Worm (Caenorhabditis elegans) whole organism, late embryonic: ENCODE measurements around the gene gsto-3.

Source experiments
- C08G9.2 ChIP-seq: sonication (generic microtip); optimal IDR thresholded peaks from 2 replicates; lab custom pipeline; 2016; ENCODE audit warnings: mild to moderate bottlenecking, missing genetic modification characterization, moderate library complexity, missing compliant biosample characterization
- C38D4.7 ChIP-seq: fragments of 200-800 bp; sonication (Bioruptor generic); optimal IDR thresholded peaks from 2 replicates; lab custom pipeline; 2018; ENCODE audit warnings: mild to moderate bottlenecking, missing genetic modification characterization, moderate library complexity, missing compliant biosample characterization
- T23F11.4 ChIP-seq: fragments of 200-800 bp; sonication (Bioruptor generic); optimal IDR thresholded peaks from 2 replicates; lab custom pipeline; 2018; ENCODE audit warnings: mild to moderate bottlenecking, missing genetic modification characterization, missing compliant biosample characterization
- ama-1 ChIP-seq: fragments of 150-350 bp; optimal IDR thresholded peaks from 2 replicates; lab custom pipeline; 2014
- ceh-9 ChIP-seq: sonication (generic microtip); optimal IDR thresholded peaks from 2 replicates; lab custom pipeline; 2016; ENCODE audit warnings: mild to moderate bottlenecking, missing genetic modification characterization, inconsistent platforms, missing compliant biosample characterization
- dmd-4 ChIP-seq: sonication (generic microtip); optimal IDR thresholded peaks from 2 replicates; lab custom pipeline; 2016; ENCODE audit warnings: borderline replicate concordance, missing genetic modification characterization, missing compliant biosample characterization
- dve-1 ChIP-seq: sonication (generic microtip); optimal IDR thresholded peaks from 2 replicates; lab custom pipeline; 2017; ENCODE audit warnings: antibody characterized with exemption, mild to moderate bottlenecking, missing genetic modification characterization, missing compliant biosample characterization
- elt-4 ChIP-seq: sonication (generic microtip); optimal IDR thresholded peaks from 2 replicates; lab custom pipeline; 2016; ENCODE audit warnings: missing genetic modification characterization, missing compliant biosample characterization
- ets-4 ChIP-seq: sonication (generic microtip); optimal IDR thresholded peaks from 2 replicates; lab custom pipeline; 2016; ENCODE audit warnings: missing genetic modification characterization, missing compliant biosample characterization
- fkh-10 ChIP-seq: fragments of 150-350 bp; optimal IDR thresholded peaks from 2 replicates; lab custom pipeline; 2014; ENCODE audit warnings: missing biosample characterization, missing genetic modification reagents, missing genetic modification characterization
- hlh-30 ChIP-seq: sonication (generic microtip); optimal IDR thresholded peaks from 2 replicates; lab custom pipeline; 2017; ENCODE audit warnings: antibody characterized with exemption, missing genetic modification characterization, missing compliant biosample characterization; ENCODE audit not compliant: insufficient read depth
- odd-2 ChIP-seq: sonication (generic microtip); optimal IDR thresholded peaks from 2 replicates; lab custom pipeline; 2017; ENCODE audit warnings: antibody characterized with exemption, mild to moderate bottlenecking, missing genetic modification characterization, missing compliant biosample characterization
- pha-4 ChIP-seq: fragments of 150-350 bp; optimal IDR thresholded peaks from 2 replicates; lab custom pipeline; 2018; ENCODE audit warnings: missing biosample characterization, missing genetic modification reagents, missing genetic modification characterization

ce11 chrIII:365649-366048 is 15.4 kb downstream of the gsto-3 start, which contains the start of gene pll-1:
- TF ChIP-seq C08G9.2 (no peak), hlh-30 (no peak), ets-4 (no peak), fkh-10 (GFP tag; lab: Kevin White, UChicago) (no peak), dmd-4 (no peak), ceh-9 (tag; lab: Kevin White, UChicago) (no peak), pha-4 (tag; lab: Kevin White, UChicago) (no peak), C38D4.7 (GFP tag; lab: Kevin White, UChicago) (no peak), odd-2 (tag; lab: Kevin White, UChicago) (no peak), dve-1 (tag; lab: Kevin White, UChicago) (no peak), T23F11.4 (GFP tag; lab: Kevin White, UChicago) (no peak), elt-4 (tag; lab: Kevin White, UChicago) (no peak), ama-1 (lab: Kevin White, UChicago) (no peak)
